Fruit fly (Drosophila melanogaster) whole organism, wandering third instar larva: ENCODE results near the gene CG11836.

ENCODE experiments used
- Abd-B ChIP-seq: fragments of >200 bp; optimal IDR thresholded peaks from 2 replicates; lab custom pipeline; 2017; ENCODE audit warnings: missing biosample characterization, missing genetic modification characterization
- CG32264 ChIP-seq: fragments of 200-800 bp; sonication (Bioruptor generic); optimal IDR thresholded peaks from 2 replicates; lab custom pipeline; 2016; ENCODE audit warnings: missing biosample characterization, missing genetic modification characterization
- CG9705 ChIP-seq: fragments of 200-800 bp; sonication (Bioruptor generic); optimal IDR thresholded peaks from 2 replicates; lab custom pipeline; 2018; ENCODE audit warnings: missing biosample characterization, mild to moderate bottlenecking, missing genetic modification characterization
- CrebA ChIP-seq: fragments of 200-800 bp; sonication (Bioruptor generic); optimal IDR thresholded peaks from 2 replicates; lab custom pipeline; 2016; ENCODE audit warnings: missing biosample characterization, mild to moderate bottlenecking, missing genetic modification characterization, borderline replicate concordance
- Dif ChIP-seq: fragments of 200-275, 200-300 bp; sonication (Bioruptor generic); optimal IDR thresholded peaks from 2 replicates; lab custom pipeline; 2018; ENCODE audit warnings: missing biosample characterization, missing genetic modification characterization; ENCODE audit not compliant: partially characterized antibody
- GATAd ChIP-seq: sonication (Bioruptor generic); optimal IDR thresholded peaks from 2 replicates; lab custom pipeline; 2016; ENCODE audit warnings: missing biosample characterization, missing genetic modification characterization
- HLH106 ChIP-seq: fragments of 200-800 bp; optimal IDR thresholded peaks from 3 replicates; lab custom pipeline; 2019; ENCODE audit warnings: missing biosample characterization, mild to moderate bottlenecking, missing genetic modification characterization, moderate library complexity
- Hnf4 ChIP-seq: fragments of 200-800 bp; sonication (Bioruptor generic); optimal IDR thresholded peaks from 2 replicates; lab custom pipeline; 2016; ENCODE audit warnings: missing biosample characterization, mild to moderate bottlenecking, missing genetic modification characterization
- Hr78 ChIP-seq: fragments of >200 bp; optimal IDR thresholded peaks from 2 replicates; lab custom pipeline; 2017; ENCODE audit warnings: missing biosample characterization, missing genetic modification characterization
- Hr83 ChIP-seq: fragments of 200-300 bp; sonication (Bioruptor generic); optimal IDR thresholded peaks from 2 replicates; lab custom pipeline; 2016; ENCODE audit warnings: missing biosample characterization, mild to moderate bottlenecking, missing genetic modification characterization, moderate library complexity; ENCODE audit not compliant: poor library complexity, severe bottlenecking
- Jra ChIP-seq: sonication (Bioruptor generic); optimal IDR thresholded peaks from 2 replicates; lab custom pipeline; 2016; ENCODE audit warnings: missing biosample characterization, missing genetic modification characterization
- Myc ChIP-seq: fragments of >200 bp; optimal IDR thresholded peaks from 2 replicates; lab custom pipeline; 2017
- N ChIP-seq: fragments of >200 bp; optimal IDR thresholded peaks from 2 replicates; lab custom pipeline; 2018; ENCODE audit warnings: missing biosample characterization, missing external identifiers, missing genetic modification characterization
- OdsH ChIP-seq: fragments of 200-800 bp; sonication (Bioruptor generic); optimal IDR thresholded peaks from 2 replicates; lab custom pipeline; 2016; ENCODE audit warnings: missing biosample characterization, mild to moderate bottlenecking, missing genetic modification characterization
- Rel ChIP-seq, 2 experiments: fragments of 200-800 bp; sonication (Bioruptor generic) in 1 of 2; optimal IDR thresholded peaks; 2 replicates in 1 of 2; 3 replicates in 1 of 2; lab custom pipeline; 2016 to 2019; ENCODE audit warnings: mild to moderate bottlenecking in 2 of 2, missing biosample characterization in 2 of 2, missing genetic modification characterization in 2 of 2, moderate library complexity in 1 of 2
- Sp1 ChIP-seq: fragments of 200-800 bp; sonication (Bioruptor generic); optimal IDR thresholded peaks from 3 replicates; lab custom pipeline; 2019; ENCODE audit warnings: missing biosample characterization, mild to moderate bottlenecking, missing genetic modification characterization, moderate library complexity
- Vsx2 ChIP-seq: fragments of 200-300, 225-300 bp; sonication (Bioruptor generic); optimal IDR thresholded peaks from 2 replicates; lab custom pipeline; 2018; ENCODE audit warnings: missing biosample characterization, missing genetic modification characterization; ENCODE audit not compliant: partially characterized antibody
- br ChIP-seq: fragments of 200-800 bp; sonication (Bioruptor generic); optimal IDR thresholded peaks from 2 replicates; lab custom pipeline; 2016; ENCODE audit warnings: missing biosample characterization, missing genetic modification characterization
- brk ChIP-seq: fragments of 200-800 bp; sonication (Bioruptor generic); optimal IDR thresholded peaks from 2 replicates; lab custom pipeline; 2016; ENCODE audit warnings: missing biosample characterization, mild to moderate bottlenecking, missing genetic modification characterization
- dmrt93B ChIP-seq: fragments of 200-800 bp; sonication (Bioruptor generic); optimal IDR thresholded peaks from 2 replicates; lab custom pipeline; 2018; ENCODE audit warnings: missing biosample characterization, mild to moderate bottlenecking, missing genetic modification characterization
- dsf ChIP-seq: sonication (Bioruptor generic); optimal IDR thresholded peaks from 2 replicates; lab custom pipeline; 2016; ENCODE audit warnings: missing biosample characterization, missing genetic modification characterization, borderline replicate concordance
- ey ChIP-seq: fragments of 200-800 bp; sonication (Bioruptor generic); optimal IDR thresholded peaks from 2 replicates; lab custom pipeline; 2016; ENCODE audit warnings: missing biosample characterization, missing genetic modification characterization
- fru ChIP-seq: fragments of 200-800 bp; sonication (Bioruptor generic); optimal IDR thresholded peaks from 3 replicates; lab custom pipeline; 2016; ENCODE audit warnings: missing biosample characterization, mild to moderate bottlenecking, missing genetic modification characterization
- h ChIP-seq: fragments of 200-800 bp; sonication (Bioruptor generic); optimal IDR thresholded peaks from 3 replicates; lab custom pipeline; 2016; ENCODE audit warnings: missing biosample characterization, mild to moderate bottlenecking, missing genetic modification characterization
- jim ChIP-seq: fragments of 175-275, 200-325 bp; sonication (Bioruptor generic); optimal IDR thresholded peaks from 2 replicates; lab custom pipeline; 2016; ENCODE audit warnings: missing biosample characterization, mild to moderate bottlenecking, missing genetic modification characterization
- pan ChIP-seq: fragments of >200 bp; optimal IDR thresholded peaks from 2 replicates; lab custom pipeline; 2017
- psq ChIP-seq: fragments of 200-800 bp; sonication (Bioruptor generic); optimal IDR thresholded peaks from 3 replicates; lab custom pipeline; 2017; ENCODE audit warnings: missing biosample characterization, mild to moderate bottlenecking, missing genetic modification characterization, moderate library complexity
- sage ChIP-seq: fragments of 200-800 bp; sonication (Bioruptor generic); optimal IDR thresholded peaks from 2 replicates; lab custom pipeline; 2016; ENCODE audit warnings: missing biosample characterization, mild to moderate bottlenecking, missing genetic modification characterization
- usp ChIP-seq: fragments of >200 bp; optimal IDR thresholded peaks from 2 replicates; lab custom pipeline; 2017; ENCODE audit warnings: missing biosample characterization, missing genetic modification characterization
- woc ChIP-seq: sonication (Bioruptor generic); optimal IDR thresholded peaks from 2 replicates; lab custom pipeline; 2016; ENCODE audit warnings: missing biosample characterization, mild to moderate bottlenecking, missing genetic modification characterization

Gene CG11836

DNA sequence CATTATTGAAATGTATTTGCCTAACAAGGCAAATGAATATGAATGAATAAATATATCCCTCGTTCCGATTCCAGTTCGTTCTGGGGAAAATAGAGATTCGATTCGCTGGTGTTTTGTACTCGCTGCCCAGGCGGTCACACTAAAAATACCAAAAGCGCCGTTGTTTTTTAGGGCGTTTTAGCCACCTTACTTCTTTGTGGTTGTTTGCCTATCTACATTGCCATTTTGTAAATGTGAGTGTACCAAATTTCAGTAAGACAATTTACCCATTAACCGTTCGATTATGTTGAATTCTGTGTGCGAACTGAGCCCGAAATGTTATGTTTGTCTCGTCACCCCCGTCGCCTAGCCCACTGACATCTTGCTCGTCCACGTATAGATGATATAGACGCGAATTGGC lies 26.6 kb downstream of the CG11836 start, which contains the start of the genes CG33095 and CG33096:
TSS of gene CG33095 (plus strand) at position 187 of the 400 bp plus-strand sequence.
TSS of gene CG33096 (plus strand) at position 187 of the 400 bp plus-strand sequence.
- TF ChIP-seq Dif, result peak; percentile 19
- TF ChIP-seq woc (GFP tag; lab: Kevin White, UChicago), result peak; percentile 62
- TF ChIP-seq Myc (lab: Kevin White, UChicago), result no peak

DNA sequence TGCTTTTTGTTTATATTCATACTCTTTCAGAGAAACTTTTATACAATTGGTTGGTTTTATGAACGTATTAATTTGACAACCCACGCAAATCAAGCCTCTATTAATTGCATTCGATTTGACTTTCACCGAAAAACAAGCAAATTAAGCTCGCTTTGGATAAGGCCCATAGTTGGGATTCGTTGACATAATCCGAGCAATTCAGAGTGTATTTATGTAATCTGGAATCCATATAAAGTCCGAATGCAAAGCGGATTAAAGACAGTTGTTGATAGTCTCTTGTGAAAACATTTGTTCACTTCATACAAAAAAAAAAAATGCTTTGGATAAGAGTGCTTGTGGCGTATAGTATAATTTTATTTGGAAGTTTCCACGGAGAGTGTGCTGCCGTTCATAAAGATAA lies 31.3 kb downstream of the CG11836 start, which contains the start of gene CG45095:
TSS of gene CG45095 (plus strand) at position 301 of the 400 bp plus-strand sequence.
- no peak for TF ChIP-seq ey (GFP tag; lab: Kevin White, UChicago)
- no peak for TF ChIP-seq GATAd (GFP tag; lab: Kevin White, UChicago)
- TF ChIP-seq br (GFP tag; lab: Kevin White, UChicago), result no peak
- no peak for TF ChIP-seq jim (GFP tag; lab: Kevin White, UChicago)
- no peak for TF ChIP-seq Abd-B (GFP tag; lab: Kevin White, UChicago)
- no peak for TF ChIP-seq h (GFP tag; lab: Kevin White, UChicago)
- no peak for TF ChIP-seq N (GFP tag; lab: Kevin White, UChicago)
- TF ChIP-seq fru (GFP tag; lab: Kevin White, UChicago), result no peak
- TF ChIP-seq Hr78 (GFP tag; lab: Kevin White, UChicago), result no peak
- TF ChIP-seq CG9705 (GFP tag; lab: Kevin White, UChicago), result no peak
- no peak for TF ChIP-seq CrebA (GFP tag; lab: Kevin White, UChicago)
- no peak for TF ChIP-seq usp (GFP tag; lab: Kevin White, UChicago)
- TF ChIP-seq, all 38 proteins: peak for 0

DNA sequence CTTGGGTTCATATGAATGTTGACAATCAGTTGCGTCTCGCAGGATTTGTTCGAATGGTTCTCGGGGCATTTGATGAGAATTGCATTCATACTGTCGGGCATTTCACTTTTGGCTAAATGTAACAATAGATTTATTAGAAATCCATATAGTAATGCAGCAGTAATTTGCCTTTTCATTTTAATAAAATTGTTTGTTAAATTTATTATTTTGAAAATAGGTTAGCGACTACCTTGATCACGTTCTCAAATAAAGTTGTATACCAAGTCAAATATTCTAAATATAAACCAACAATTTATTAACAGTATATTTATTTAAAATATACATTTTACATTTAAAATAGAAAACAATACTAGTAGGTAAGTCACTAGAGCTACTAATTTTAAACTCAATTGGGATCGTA lies 38.0 kb downstream of the CG11836 start, which contains the start of gene CG34027:
TSS of gene CG34027 (minus strand) at position 101 of the 400 bp plus-strand sequence.
- no peak for TF ChIP-seq CG32264
- no peak for TF ChIP-seq Vsx2 (GFP tag; lab: Kevin White, UChicago)
- no peak for TF ChIP-seq ey (GFP tag; lab: Kevin White, UChicago)
- no peak for TF ChIP-seq Sp1 (GFP tag; lab: Kevin White, UChicago)
- no peak for TF ChIP-seq h (GFP tag; lab: Kevin White, UChicago)
- no peak for TF ChIP-seq dmrt93B (GFP tag; lab: Kevin White, UChicago)
- no peak for TF ChIP-seq HLH106 (tag; lab: Kevin White, UChicago)
- no peak for TF ChIP-seq CG9705 (GFP tag; lab: Kevin White, UChicago)
- no peak for TF ChIP-seq dsf
- TF ChIP-seq psq, result no peak
- no peak for TF ChIP-seq Hr83 (GFP tag; lab: Kevin White, UChicago)
- no peak for TF ChIP-seq fru (GFP tag; lab: Kevin White, UChicago)
- no peak for TF ChIP-seq Rel (GFP tag; optimal IDR thresholded peaks at IDR 0.05; lab: Kevin White, UChicago)
- TF ChIP-seq Rel (tag; optimal IDR thresholded peaks at IDR 0.05; lab: Kevin White, UChicago), result no peak
- TF ChIP-seq pan, result no peak
- no peak for TF ChIP-seq br (GFP tag; lab: Kevin White, UChicago)
- TF ChIP-seq N (GFP tag; lab: Kevin White, UChicago), result no peak

DNA sequence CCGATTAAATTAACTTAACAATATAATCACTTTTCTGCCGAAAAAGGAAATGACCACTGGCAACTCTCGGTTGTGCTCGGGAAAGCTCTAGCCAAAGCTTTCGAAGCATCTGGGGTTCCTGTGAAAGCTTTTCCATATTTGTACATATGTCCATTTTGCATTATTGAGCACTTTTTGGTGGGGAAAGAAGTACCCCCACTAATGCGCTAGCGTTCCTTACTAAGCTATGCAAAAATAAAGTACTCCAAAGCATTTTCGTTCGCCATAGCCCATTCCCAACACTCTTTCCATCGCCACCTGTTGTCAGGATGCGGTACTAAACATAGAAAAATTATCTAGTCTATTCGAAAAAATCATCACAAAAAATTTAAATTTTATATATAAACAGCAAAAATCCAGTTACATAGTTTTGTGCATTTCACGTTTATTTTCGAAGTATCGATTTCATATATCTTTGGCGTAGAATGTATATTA lies 41.6 kb downstream of the CG11836 start, which contains the start of gene Nepl16:
TSS of gene Nepl16 (minus strand) at position 51 of the 474 bp plus-strand sequence.
- TF ChIP-seq jim (GFP tag; lab: Kevin White, UChicago) (no peak), h (GFP tag; lab: Kevin White, UChicago) (no peak), Hr78 (GFP tag; lab: Kevin White, UChicago) (no peak), CG32264 (no peak), Sp1 (GFP tag; lab: Kevin White, UChicago) (no peak), Hnf4 (GFP tag; lab: Kevin White, UChicago) (no peak), OdsH (GFP tag; lab: Kevin White, UChicago) (no peak), dsf (no peak), Rel (GFP tag; optimal IDR thresholded peaks at IDR 0.05; lab: Kevin White, UChicago) (no peak), Rel (tag; optimal IDR thresholded peaks at IDR 0.05; lab: Kevin White, UChicago) (no peak), usp (GFP tag; lab: Kevin White, UChicago) (no peak), brk (GFP tag; lab: Kevin White, UChicago) (no peak), fru (GFP tag; lab: Kevin White, UChicago) (no peak), Jra (GFP tag; lab: Kevin White, UChicago) (no peak), Abd-B (GFP tag; lab: Kevin White, UChicago) (no peak), br (GFP tag; lab: Kevin White, UChicago) (no peak), sage (GFP tag; lab: Kevin White, UChicago) (no peak)
- TF ChIP-seq, all 38 proteins: peak for 0
